Worm (Caenorhabditis elegans): ENCODE measurements around the gene sms-3.

The sms-3 gene

DNA sequence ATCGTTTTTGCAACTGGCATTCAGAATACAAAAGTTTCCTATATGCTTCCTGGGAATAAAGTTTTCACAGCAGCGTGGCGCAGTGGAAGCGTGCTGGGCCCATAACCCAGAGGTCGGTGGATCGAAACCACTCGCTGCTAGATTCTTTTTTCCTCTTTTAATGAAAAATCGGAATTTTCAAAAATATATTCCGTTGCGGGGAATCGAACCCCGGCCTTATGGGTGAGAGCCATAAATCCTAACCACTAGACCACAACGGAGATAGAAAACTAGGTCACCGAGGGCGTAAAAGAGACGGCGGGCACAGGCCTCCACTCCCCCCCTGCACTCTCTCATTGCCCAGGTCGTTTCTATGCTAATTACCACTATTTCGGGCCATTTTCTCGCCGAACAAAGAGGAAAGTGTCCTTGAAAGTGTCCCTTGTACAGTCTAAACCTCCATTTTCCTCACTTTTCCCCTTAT lies 3.6 kb upstream of the sms-3 start, which contains the start of gene Y22D7AL.6 (continued):
- TF ChIP-seq cebp-2 (GFP tag; IDR thresholded peaks at IDR 0.05) (0 out of 2 replicates have a peak, but pooled peaks have one; percentile 63), tbx-9 (tag; optimal IDR thresholded peaks at IDR 0.05; ENCODE audit: borderline replicate concordance) (no peak), ceh-100 (GFP tag; IDR thresholded peaks at IDR 0.05) (peak; percentile 65), mcd-1 (GFP tag; IDR thresholded peaks at IDR 0.05) (peak; percentile 77), hlh-26 (GFP tag; conservative IDR thresholded peaks at IDR 0.05) (no peak), unc-130 (GFP tag; optimal IDR thresholded peaks at IDR 0.05) (peak; percentile 18), bed-1 (GFP tag; IDR thresholded peaks at IDR 0.05) (no peak), ztf-6 (GFP tag; IDR thresholded peaks at IDR 0.05) (0 out of 2 replicates have a peak, but pooled peaks have one; percentile 33), hmg-20 (GFP tag; IDR thresholded peaks at IDR 0.05) (peak; percentile 73; the same call in 1 of the 2 replicates), ZK185.1 (tag; optimal IDR thresholded peaks at IDR 0.05; ENCODE audit: poor library complexity, severe bottlenecking) (no peak), sea-2 (GFP tag; IDR thresholded peaks at IDR 0.05) (no peak), nhr-179 (tag; optimal IDR thresholded peaks at IDR 0.05) (peak; percentile 45), dox-1 (GFP tag; IDR thresholded peaks at IDR 0.05) (peak; percentile 81), Y53G8AR.9 (GFP tag; conservative IDR thresholded peaks at IDR 0.05) (no peak), akir-1 (GFP tag; optimal IDR thresholded peaks at IDR 0.05) (no peak), ceh-79 (tag; optimal IDR thresholded peaks at IDR 0.05) (peak; percentile 14), attf-6 (GFP tag; IDR thresholded peaks at IDR 0.05) (0 out of 2 replicates have a peak, but pooled peaks have one; percentile 32), Y56A3A.18 (GFP tag; IDR thresholded peaks at IDR 0.05) (peak; percentile 69; the same call in 1 of the 2 replicates), repo-1 (tag; optimal IDR thresholded peaks at IDR 0.05) (peak; percentile 59), egl-18 (GFP tag; IDR thresholded peaks at IDR 0.05) (no peak; the same call in 1 of the 2 replicates), dpl-1 (GFP tag; optimal IDR thresholded peaks at IDR 0.05) (no peak), ztf-3 (GFP tag; optimal IDR thresholded peaks at IDR 0.05) (no peak), sptf-2 (GFP tag; optimal IDR thresholded peaks at IDR 0.05) (peak; percentile 45), nhr-90 (tag; optimal IDR thresholded peaks at IDR 0.05) (peak; percentile 84), hrde-1 (tag; optimal IDR thresholded peaks at IDR 0.05; ENCODE audit: borderline replicate concordance) (no peak), mes-4 (tag; optimal IDR thresholded peaks at IDR 0.05) (peak; percentile 64), Y53F4B.3 (GFP tag; IDR thresholded peaks at IDR 0.05) (peak; percentile 47; the same call in 1 of the 2 replicates), K12H6.12 (tag; optimal IDR thresholded peaks at IDR 0.05) (peak; percentile 53), fkh-3 (tag; optimal IDR thresholded peaks at IDR 0.05) (peak; percentile 77), madf-3 (GFP tag; IDR thresholded peaks at IDR 0.05) (0 out of 2 replicates have a peak, but pooled peaks have one; percentile 67), F23B12.7 (tag; optimal IDR thresholded peaks at IDR 0.05; ENCODE audit: insufficient read depth) (peak; percentile 10), F10E7.11 (tag; optimal IDR thresholded peaks at IDR 0.05) (no peak), ekl-4 (GFP tag; IDR thresholded peaks at IDR 0.05) (peak; percentile 68), cebp-1 (GFP tag; IDR thresholded peaks at IDR 0.05) (no peak), cebp-1 (tag; optimal IDR thresholded peaks at IDR 0.05) (peak; percentile 60), T07F8.4 (tag; optimal IDR thresholded peaks at IDR 0.05) (peak; percentile 42), let-607 (tag; optimal IDR thresholded peaks at IDR 0.05) (peak in 1 of 2 experiments; percentile 57), lag-1 (GFP tag; IDR thresholded peaks at IDR 0.05) (no peak), sdz-38 (tag; optimal IDR thresholded peaks at IDR 0.05) (no peak), C17E4.6 (GFP tag; IDR thresholded peaks at IDR 0.05) (peak; percentile 61; the same call in 1 of the 2 replicates), lsl-1 (GFP tag; optimal IDR thresholded peaks at IDR 0.05) (peak; percentile 65), ets-4 (GFP tag; optimal IDR thresholded peaks at IDR 0.05) (peak; percentile 9), ceh-58 (GFP tag; IDR thresholded peaks at IDR 0.05) (no peak), ztf-28 (GFP tag; IDR thresholded peaks at IDR 0.05) (peak; percentile 45; the same call in 1 of the 2 replicates), gei-17 (GFP tag; optimal IDR thresholded peaks at IDR 0.05) (peak; percentile 26), rcor-1 (GFP tag; IDR thresholded peaks at IDR 0.05) (peak; percentile 67), F55B11.4 (tag; optimal IDR thresholded peaks at IDR 0.05; ENCODE audit: borderline replicate concordance, insufficient read depth) (no peak), ztf-26 (tag; optimal IDR thresholded peaks at IDR 0.05) (peak; percentile 43)

Data from whole organism, young adult.